Worm (Caenorhabditis elegans): ENCODE measurements around the gene dtmk-1.

Gene dtmk-1

DNA sequence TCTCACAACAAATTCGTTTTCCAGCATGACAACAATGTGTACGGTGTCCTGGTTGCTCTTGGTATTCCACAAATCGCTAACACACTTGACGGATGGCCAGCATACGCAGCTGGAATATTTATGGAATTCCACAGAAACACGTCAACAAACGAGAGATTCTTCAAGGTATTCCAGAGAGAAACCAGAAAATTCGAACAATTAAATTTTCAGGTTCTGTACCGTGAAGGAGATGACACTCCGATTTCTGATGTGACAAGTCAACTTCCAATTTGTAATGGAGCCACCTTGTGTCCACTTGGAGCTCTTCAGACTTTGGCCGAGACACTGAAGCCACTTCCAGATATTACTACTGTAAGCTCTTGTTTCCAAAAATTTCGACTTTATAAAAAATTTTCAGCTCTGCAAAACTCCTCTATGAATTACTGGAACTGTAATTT lies 32.9 kb downstream of the dtmk-1 start (continued):
- TF ChIP-seq mxl-2 (GFP tag; conservative IDR thresholded peaks at IDR 0.05) = no peak
- no peak for TF ChIP-seq egl-43 (GFP tag; IDR thresholded peaks at IDR 0.05)

DNA sequence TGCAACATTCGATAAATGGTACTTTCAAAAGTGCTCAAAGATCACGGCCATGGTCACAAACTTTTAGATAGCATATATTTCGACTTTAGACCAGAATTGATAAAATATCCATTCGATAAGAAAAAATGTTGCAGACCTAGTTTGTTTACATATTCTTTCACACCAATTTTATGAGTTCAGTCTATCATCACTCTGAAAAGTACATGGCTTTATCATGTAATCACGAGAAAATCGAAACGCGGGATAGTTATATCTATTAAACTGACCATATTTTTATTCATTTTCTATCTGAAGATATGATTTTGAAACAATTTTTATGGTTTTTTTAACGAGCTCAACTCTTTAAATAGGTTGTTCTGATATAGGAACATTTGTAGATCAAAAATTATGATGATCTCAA lies 35.4 kb downstream of the dtmk-1 start, which contains the start of gene pho-11:
Gene pho-11 (plus strand): TSS at position 374 of the 400 bp plus-strand sequence.
- no peak for TF ChIP-seq ces-1 (GFP tag; optimal IDR thresholded peaks at IDR 0.05)
- TF ChIP-seq F44E2.7 (GFP tag; IDR thresholded peaks at IDR 0.05) = no peak
- peak; percentile 10 for TF ChIP-seq hlh-11 (tag; optimal IDR thresholded peaks at IDR 0.05)
- peak; percentile 76 for TF ChIP-seq dve-1 (tag; optimal IDR thresholded peaks at IDR 0.05; ENCODE audit: insufficient read depth)
- TF ChIP-seq daf-16 (GFP tag; optimal IDR thresholded peaks at IDR 0.05) = no peak
- peak; percentile 88 for TF ChIP-seq daf-16 (tag; optimal IDR thresholded peaks at IDR 0.05)
- TF ChIP-seq pqm-1 (tag; optimal IDR thresholded peaks at IDR 0.05) = peak; percentile 6
- peak; percentile 27; the same call in 1 of the 2 replicates for TF ChIP-seq dmd-6 (GFP tag; IDR thresholded peaks at IDR 0.05)
- peak; percentile 90 for TF ChIP-seq php-3 (GFP tag; IDR thresholded peaks at IDR 0.05)

DNA sequence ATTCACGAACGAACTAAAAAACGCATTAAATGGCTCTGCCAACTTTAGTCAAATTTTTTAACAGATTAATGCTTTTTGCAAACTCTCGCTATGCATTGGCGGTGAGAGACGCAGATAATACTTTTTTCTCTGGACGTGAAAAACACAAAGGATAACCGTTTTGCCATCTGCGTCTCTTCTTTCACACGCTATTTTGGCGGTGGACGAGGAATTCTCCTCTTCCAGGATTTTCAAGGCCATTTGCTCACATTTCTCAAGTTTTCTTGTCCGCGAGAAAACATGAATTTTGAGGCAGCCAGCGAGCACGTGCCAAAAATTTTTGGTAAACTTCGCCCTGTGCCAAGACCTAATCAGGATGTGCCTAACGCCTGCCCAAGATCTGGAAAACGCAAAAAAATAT lies 35.9 kb downstream of the dtmk-1 start:
- peak; percentile 56 for TF ChIP-seq mxl-3 (GFP tag; optimal IDR thresholded peaks at IDR 0.05)
- no peak for TF ChIP-seq daf-8 (GFP tag; IDR thresholded peaks at IDR 0.05)
- TF ChIP-seq lin-38 (GFP tag; IDR thresholded peaks at IDR 0.05) = peak; percentile 38
- TF ChIP-seq lin-13 (GFP tag; optimal IDR thresholded peaks at IDR 0.05) = no peak
- TF ChIP-seq fkh-10 (GFP tag; optimal IDR thresholded peaks at IDR 0.05) = no peak
- no peak for TF ChIP-seq nhr-42 (GFP tag; IDR thresholded peaks at IDR 0.05)
- TF ChIP-seq gei-8 (GFP tag; optimal IDR thresholded peaks at IDR 0.05) = no peak
- TF ChIP-seq mep-1 (tag; optimal IDR thresholded peaks at IDR 0.05) = peak; percentile 21
- TF ChIP-seq skn-1 (tag; optimal IDR thresholded peaks at IDR 0.05) = no peak
- no peak for TF ChIP-seq F10B5.3 (tag; optimal IDR thresholded peaks at IDR 0.05)
- no peak for TF ChIP-seq snpc-1.2 (GFP tag; IDR thresholded peaks at IDR 0.05)
- TF ChIP-seq ztf-11 (tag; optimal IDR thresholded peaks at IDR 0.05) = no peak
- no peak for TF ChIP-seq ceh-32 (tag; optimal IDR thresholded peaks at IDR 0.05; ENCODE audit: poor library complexity)
- TF ChIP-seq nhr-10 (tag; optimal IDR thresholded peaks at IDR 0.05) = no peak
- no peak for TF ChIP-seq sdz-12 (GFP tag; optimal IDR thresholded peaks at IDR 0.05)
- no peak for TF ChIP-seq nhr-25 (tag; optimal IDR thresholded peaks at IDR 0.05; ENCODE audit: borderline replicate concordance, insufficient read depth)
- peak; percentile 30 for TF ChIP-seq duxl-1 (tag; optimal IDR thresholded peaks at IDR 0.05; ENCODE audit: poor library complexity)
- no peak for TF ChIP-seq lim-7 (GFP tag; IDR thresholded peaks at IDR 0.05)
- no peak for TF ChIP-seq Y48G9A.11 (GFP tag; IDR thresholded peaks at IDR 0.05)
- no peak for TF ChIP-seq nhr-41 (GFP tag; IDR thresholded peaks at IDR 0.05)
- no peak for TF ChIP-seq php-3 (GFP tag; IDR thresholded peaks at IDR 0.05)
- peak; percentile 21 for TF ChIP-seq unc-130 (GFP tag; optimal IDR thresholded peaks at IDR 0.05)
- no peak for TF ChIP-seq mdt-29 (GFP tag; IDR thresholded peaks at IDR 0.05)
- 0 out of 2 replicates have a peak, but pooled peaks have one; percentile 51 for TF ChIP-seq dmd-8 (GFP tag; IDR thresholded peaks at IDR 0.05)
- TF ChIP-seq zfp-2 (tag; optimal IDR thresholded peaks at IDR 0.05) = no peak
- TF ChIP-seq ZK337.2 (GFP tag; IDR thresholded peaks at IDR 0.05) = no peak
- no peak for TF ChIP-seq aly-2 (tag; optimal IDR thresholded peaks at IDR 0.05)
- TF ChIP-seq egl-43 (GFP tag; IDR thresholded peaks at IDR 0.05) = no peak
- TF ChIP-seq nhr-11 (tag; optimal IDR thresholded peaks at IDR 0.05) = peak; percentile 12
- no peak for TF ChIP-seq nhr-76 (tag; optimal IDR thresholded peaks at IDR 0.05)
- no peak for TF ChIP-seq nhr-111 (GFP tag; optimal IDR thresholded peaks at IDR 0.05)
- TF ChIP-seq lin-1 (GFP tag; IDR thresholded peaks at IDR 0.05) = no peak
- TF ChIP-seq T26A8.4 (GFP tag; IDR thresholded peaks at IDR 0.05) = no peak
- TF ChIP-seq mes-2 (tag; optimal IDR thresholded peaks at IDR 0.05; ENCODE audit: poor library complexity, severe bottlenecking) = peak; percentile 87
- no peak for TF ChIP-seq pqm-1 (tag; optimal IDR thresholded peaks at IDR 0.05)
- TF ChIP-seq ceh-20 (GFP tag; IDR thresholded peaks at IDR 0.05) = 0 out of 2 replicates have a peak, but pooled peaks have one; percentile 52
- TF ChIP-seq attf-4 (tag; optimal IDR thresholded peaks at IDR 0.05) = no peak
- no peak for TF ChIP-seq ces-1 (GFP tag; optimal IDR thresholded peaks at IDR 0.05)
- no peak for TF ChIP-seq zip-11 (GFP tag; IDR thresholded peaks at IDR 0.05)
- no peak for TF ChIP-seq ctbp-1 (GFP tag; IDR thresholded peaks at IDR 0.05)
- no peak for TF ChIP-seq daf-16 (GFP tag; optimal IDR thresholded peaks at IDR 0.05)
- TF ChIP-seq daf-16 (tag; optimal IDR thresholded peaks at IDR 0.05) = no peak

Measured in whole organism, L4 larva.